Fruit fly (Drosophila melanogaster) whole organism, embryonic: ENCODE data around the gene P5cr-2.

Experiments
- Adf1 ChIP-seq: fragments of 200-800 bp; sonication (Bioruptor generic); IDR thresholded peaks from 2 replicates; pipeline ENCODE4 v1.3.6; 2022; ENCODE audit warnings: missing biosample characterization, missing genetic modification characterization
- Awh ChIP-seq: fragments of 200-800 bp; sonication (Bioruptor generic); IDR thresholded peaks from 2 replicates; pipeline ENCODE4, ENCODE4 v1.3.6; 2022; ENCODE audit warnings: missing biosample characterization, missing genetic modification characterization
- CG10209 ChIP-seq: fragments of 200-800 bp; sonication (Bioruptor generic); optimal IDR thresholded peaks from 3 replicates; lab custom pipeline; 2017; ENCODE audit warnings: missing biosample characterization, mild to moderate bottlenecking, missing genetic modification characterization, missing genetic modification reagents
- CG1024 ChIP-seq: fragments of 200-800 bp; sonication (Bioruptor generic); IDR thresholded peaks from 2 replicates; pipeline ENCODE4 v1.3.6; 2022; ENCODE audit warnings: missing biosample characterization, missing genetic modification characterization
- CG10274 ChIP-seq: fragments of 200-800 bp; sonication (Bioruptor generic); optimal IDR thresholded peaks from 3 replicates; lab custom pipeline; 2017; ENCODE audit warnings: missing biosample characterization, mild to moderate bottlenecking, missing genetic modification characterization
- CG10543 ChIP-seq: fragments of 200-800 bp; sonication (Bioruptor generic); optimal IDR thresholded peaks from 3 replicates; lab custom pipeline; 2017; ENCODE audit warnings: missing biosample characterization, mild to moderate bottlenecking, missing genetic modification characterization, moderate library complexity
- CG11398 ChIP-seq: fragments of 200-800 bp; sonication (Bioruptor generic); optimal IDR thresholded peaks from 2 replicates; lab custom pipeline; 2016; ENCODE audit warnings: missing biosample characterization, missing genetic modification characterization
- CG11695 ChIP-seq: fragments of 200-800 bp; sonication (Bioruptor generic); IDR thresholded peaks from 3 replicates; pipeline ENCODE4 v1.3.6; 2022; ENCODE audit warnings: missing biosample characterization, missing genetic modification characterization
- CG12769 ChIP-seq: fragments of 200-800 bp; sonication (Bioruptor generic); optimal IDR thresholded peaks from 2 replicates; lab custom pipeline; 2019; ENCODE audit warnings: missing biosample characterization, mild to moderate bottlenecking, missing genetic modification characterization, moderate library complexity
- CG17385 ChIP-seq: fragments of 200-800 bp; sonication (Bioruptor generic); optimal IDR thresholded peaks from 3 replicates; lab custom pipeline; 2018; ENCODE audit warnings: missing biosample characterization, mild to moderate bottlenecking, missing genetic modification characterization
- CG18476 ChIP-seq: fragments of 200-800 bp; sonication (Bioruptor generic); optimal IDR thresholded peaks from 2 replicates; lab custom pipeline; 2016; ENCODE audit warnings: missing biosample characterization, mild to moderate bottlenecking, missing genetic modification characterization
- CG2202 ChIP-seq: fragments of 200-800 bp; sonication (Bioruptor generic); optimal IDR thresholded peaks from 2 replicates; lab custom pipeline; 2018; ENCODE audit warnings: missing biosample characterization, mild to moderate bottlenecking, missing genetic modification characterization
- CG3847 ChIP-seq: fragments of 200-800 bp; sonication (Bioruptor generic); IDR thresholded peaks from 2 replicates; pipeline ENCODE4 v1.3.6; 2022; ENCODE audit warnings: missing biosample characterization, missing genetic modification characterization
- CG42726 ChIP-seq: fragments of 200-800 bp; sonication (Bioruptor generic); IDR thresholded peaks from 2 replicates; pipeline ENCODE4 v1.3.6; 2022; ENCODE audit warnings: missing biosample characterization, missing genetic modification characterization; ENCODE audit not compliant: partially characterized antibody
- CG4854 ChIP-seq: fragments of 200-800 bp; sonication (Bioruptor generic); optimal IDR thresholded peaks from 2 replicates; lab custom pipeline; 2016; ENCODE audit warnings: missing biosample characterization, missing genetic modification characterization, inconsistent platforms
- CG6254 ChIP-seq: fragments of 200-800 bp; sonication (Bioruptor generic); optimal IDR thresholded peaks from 3 replicates; lab custom pipeline; 2017; ENCODE audit warnings: mild to moderate bottlenecking, missing biosample characterization, missing genetic modification reagents, missing genetic modification characterization
- CG6654 ChIP-seq: fragments of 200-800 bp; sonication (Bioruptor generic); optimal IDR thresholded peaks from 2 replicates; lab custom pipeline; 2017; ENCODE audit warnings: missing biosample characterization, mild to moderate bottlenecking, missing genetic modification characterization
- CG6765 ChIP-seq: fragments of 200-800 bp; sonication (Bioruptor generic); optimal IDR thresholded peaks from 3 replicates; lab custom pipeline; 2017; ENCODE audit warnings: missing biosample characterization, mild to moderate bottlenecking, missing genetic modification characterization
- CG8290 ChIP-seq, 3 experiments: fragments of 200-800 bp; sonication (Bioruptor generic); optimal IDR thresholded peaks; 2 replicates each; lab custom pipeline; 2016 to 2019; ENCODE audit warnings: missing biosample characterization in 3 of 3, missing genetic modification characterization in 3 of 3, mild to moderate bottlenecking in 2 of 3, moderate library complexity in 1 of 3
- CHES-1-like ChIP-seq: fragments of 200-800 bp; sonication (Bioruptor generic); optimal IDR thresholded peaks from 2 replicates; lab custom pipeline; 2016; ENCODE audit warnings: missing biosample characterization, missing genetic modification characterization
- Chrac-16 ChIP-seq: fragments of 200-800 bp; sonication (Bioruptor generic); optimal IDR thresholded peaks from 3 replicates; lab custom pipeline; 2016; ENCODE audit warnings: missing biosample characterization, missing genetic modification characterization
- CoRest ChIP-seq: fragments of 200-800 bp; sonication (Bioruptor generic); optimal IDR thresholded peaks from 3 replicates; lab custom pipeline; 2018; ENCODE audit warnings: missing biosample characterization, mild to moderate bottlenecking, missing genetic modification characterization, moderate library complexity
- D19B ChIP-seq: fragments of 200-800 bp; sonication (Bioruptor generic); optimal IDR thresholded peaks from 2 replicates; lab custom pipeline; 2017; ENCODE audit warnings: missing biosample characterization, mild to moderate bottlenecking, missing genetic modification characterization
- Dll ChIP-seq: fragments of 200-800 bp; sonication (Bioruptor generic); IDR thresholded peaks from 4 replicates; pipeline ENCODE4 v1.3.6; 2022; ENCODE audit warnings: missing biosample characterization, missing genetic modification characterization; ENCODE audit not compliant: partially characterized antibody
- Dp ChIP-seq: fragments of 200-800 bp; sonication (Bioruptor generic); optimal IDR thresholded peaks from 2 replicates; lab custom pipeline; 2018; ENCODE audit warnings: missing biosample characterization, mild to moderate bottlenecking, missing genetic modification characterization, moderate library complexity
- Dref ChIP-seq: fragments of 200-800 bp; sonication (Bioruptor generic); IDR thresholded peaks from 2 replicates; pipeline ENCODE4 v1.3.6; 2022; ENCODE audit warnings: missing biosample characterization, missing genetic modification characterization
- E2f2 ChIP-seq: fragments of 200-800 bp; sonication (Bioruptor generic); IDR thresholded peaks from 2 replicates; pipeline ENCODE4 v1.3.6; 2022; ENCODE audit warnings: missing biosample characterization, missing genetic modification characterization
- Fer2 ChIP-seq: fragments of 200-800 bp; sonication (Bioruptor generic); optimal IDR thresholded peaks from 2 replicates; lab custom pipeline; 2018; ENCODE audit warnings: missing biosample characterization, mild to moderate bottlenecking, missing genetic modification characterization, moderate library complexity
- Fer3 ChIP-seq: fragments of 200-800 bp; sonication (Bioruptor generic); optimal IDR thresholded peaks from 2 replicates; lab custom pipeline; 2018; ENCODE audit warnings: missing biosample characterization, mild to moderate bottlenecking, missing genetic modification characterization, moderate library complexity
- Meics ChIP-seq: fragments of 200-800 bp; sonication (Bioruptor generic); optimal IDR thresholded peaks from 2 replicates; lab custom pipeline; 2017; ENCODE audit warnings: missing biosample characterization, mild to moderate bottlenecking, missing genetic modification characterization
- Mrtf ChIP-seq: fragments of 200-800 bp; sonication (Bioruptor generic); IDR thresholded peaks from 3 replicates; pipeline ENCODE4 v1.3.6; 2022; ENCODE audit warnings: missing biosample characterization, missing genetic modification characterization
- Ravus ChIP-seq: fragments of 200-800 bp; sonication (Bioruptor generic); IDR thresholded peaks from 2 replicates; pipeline ENCODE4 v1.3.6; 2022; ENCODE audit warnings: missing biosample characterization, missing genetic modification characterization
- Sox100B ChIP-seq: fragments of 200-800 bp; sonication (Bioruptor generic); optimal IDR thresholded peaks from 3 replicates; lab custom pipeline; 2018; ENCODE audit warnings: missing biosample characterization, mild to moderate bottlenecking, missing genetic modification characterization
- Sry-β ChIP-seq: fragments of 200-800 bp; sonication (Bioruptor generic); optimal IDR thresholded peaks from 2 replicates; lab custom pipeline; 2018; ENCODE audit warnings: missing biosample characterization, mild to moderate bottlenecking, missing genetic modification characterization, moderate library complexity
- ac ChIP-seq: fragments of 200-800 bp; sonication (Bioruptor generic); optimal IDR thresholded peaks from 3 replicates; lab custom pipeline; 2017; ENCODE audit warnings: missing biosample characterization, mild to moderate bottlenecking, missing genetic modification characterization
- al ChIP-seq: fragments of 200-800 bp; sonication (Bioruptor generic); IDR thresholded peaks from 2 replicates; pipeline ENCODE4 v1.3.6; 2022; ENCODE audit warnings: missing biosample characterization, missing genetic modification characterization
- ash1 ChIP-seq: fragments of 200-800 bp; sonication (Bioruptor generic); optimal IDR thresholded peaks from 2 replicates; lab custom pipeline; 2018; ENCODE audit warnings: missing biosample characterization, mild to moderate bottlenecking, missing genetic modification characterization
- cas ChIP-seq: fragments of 200-800 bp; sonication (Bioruptor generic); IDR thresholded peaks from 2 replicates; pipeline ENCODE4 v1.3.6; 2022; ENCODE audit warnings: missing biosample characterization, missing genetic modification characterization
- croc ChIP-seq: fragments of 200-800 bp; sonication (Bioruptor generic); conservative IDR thresholded peaks from 3 replicates; pipeline ENCODE4 v1.3.6; 2022; ENCODE audit warnings: missing biosample characterization, missing genetic modification characterization
- da ChIP-seq: fragments of 200-800 bp; sonication (Bioruptor generic); optimal IDR thresholded peaks from 2 replicates; lab custom pipeline; 2016; ENCODE audit warnings: missing biosample characterization, missing genetic modification characterization
- dpn ChIP-seq, 2 experiments: fragments of 200-800 bp; sonication (Bioruptor generic); optimal IDR thresholded peaks; 3 replicates each; lab custom pipeline; 2016; ENCODE audit warnings: missing biosample characterization in 2 of 2, missing genetic modification characterization in 2 of 2
- grau ChIP-seq: fragments of 200-800 bp; optimal IDR thresholded peaks from 3 replicates; lab custom pipeline; 2019; ENCODE audit warnings: missing biosample characterization, mild to moderate bottlenecking, missing genetic modification characterization, moderate library complexity
- gro ChIP-seq: fragments of 200-800 bp; sonication (Bioruptor generic); optimal IDR thresholded peaks from 2 replicates; lab custom pipeline; 2016; ENCODE audit warnings: missing biosample characterization, missing genetic modification characterization
- gsb ChIP-seq: fragments of 200-800 bp; sonication (Bioruptor generic); IDR thresholded peaks from 2 replicates; pipeline ENCODE4 v1.3.6; 2022; ENCODE audit warnings: missing biosample characterization, missing genetic modification characterization
- hth ChIP-seq: fragments of >200 bp; optimal IDR thresholded peaks from 2 replicates; lab custom pipeline; 2017; ENCODE audit warnings: inconsistent platforms
- phol ChIP-seq: fragments of 200-800 bp; sonication (Bioruptor generic); optimal IDR thresholded peaks from 3 replicates; lab custom pipeline; 2018; ENCODE audit warnings: missing biosample characterization, mild to moderate bottlenecking, missing genetic modification characterization, moderate library complexity
- sisA ChIP-seq: fragments of 200-800 bp; sonication (Bioruptor generic); IDR thresholded peaks from 2 replicates; pipeline ENCODE4 v1.3.6; 2022; ENCODE audit warnings: missing biosample characterization, missing genetic modification characterization
- sr ChIP-seq: fragments of 200-800 bp; sonication (Bioruptor generic); IDR thresholded peaks from 3 replicates; pipeline ENCODE4 v1.3.6; 2022; ENCODE audit warnings: missing biosample characterization, missing genetic modification characterization
- ttk ChIP-seq: fragments of 200-800 bp; sonication (Bioruptor generic); IDR thresholded peaks from 2 replicates; pipeline ENCODE4 v2.1.2; 2022; ENCODE audit warnings: missing biosample characterization, missing genetic modification characterization

The P5cr-2 gene

DNA sequence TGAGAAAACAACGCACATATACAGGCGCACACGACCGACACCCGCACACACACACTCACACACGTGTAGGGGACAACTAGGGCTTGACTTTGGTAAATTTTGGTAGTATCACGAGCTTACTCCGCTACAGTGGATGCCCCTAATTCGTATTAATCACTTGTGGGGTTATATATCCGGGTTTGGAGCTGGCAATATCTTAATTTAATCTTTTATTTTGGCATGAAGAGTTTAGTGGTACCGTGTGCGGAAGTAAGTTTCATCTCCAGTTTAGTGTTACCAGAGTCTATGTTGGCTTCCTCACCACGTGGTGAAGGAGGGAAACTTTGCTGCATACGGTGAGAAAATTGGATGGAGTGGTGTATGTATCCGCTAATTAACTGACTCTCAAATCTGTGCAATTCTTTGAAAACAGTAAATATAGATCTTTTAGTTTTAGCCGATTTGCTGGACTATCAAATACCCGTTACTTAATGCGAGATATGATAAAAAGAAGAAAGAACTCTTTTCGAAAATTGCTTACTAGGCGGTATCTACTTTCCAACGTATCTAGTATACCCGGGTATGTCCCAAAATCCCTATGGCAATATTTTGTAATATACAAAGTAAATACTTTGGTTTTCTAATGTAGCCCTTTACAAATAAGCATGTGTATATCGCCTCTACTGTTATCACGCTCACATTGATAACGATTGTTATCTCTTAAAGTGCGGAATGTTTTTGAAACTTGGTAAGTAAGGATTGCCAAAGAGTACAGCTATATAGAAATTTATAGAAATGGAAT, at the start of gene P5cr-2, which contains the start of gene CG5823 (continued):
- TF ChIP-seq da (GFP tag; lab: Kevin White, UChicago), result peak; percentile 46
- TF ChIP-seq grau, result no peak
- no peak for TF ChIP-seq gsb
- TF ChIP-seq croc (GFP tag; lab: Robert Waterston, UW), result no peak
- TF ChIP-seq Sry-β, result no peak
- peak; percentile 75 for TF ChIP-seq CG10209 (GFP tag; lab: Kevin White, UChicago)
- TF ChIP-seq sr (GFP tag; lab: Robert Waterston, UW), result no peak
- TF ChIP-seq CG3847 (GFP tag; lab: Robert Waterston, UW), result peak; percentile 57; the same call in 1 of the 2 replicates
- TF ChIP-seq CG18476 (GFP tag; lab: Kevin White, UChicago), result no peak
- TF ChIP-seq CG12769 (tag; lab: Kevin White, UChicago), result peak; percentile 70
- TF ChIP-seq Meics (GFP tag; lab: Kevin White, UChicago), result no peak
- TF ChIP-seq CoRest (tag; lab: Kevin White, UChicago), result peak; percentile 24
- TF ChIP-seq Dp, result peak; percentile 66
- peak; percentile 70 for TF ChIP-seq D19B (GFP tag; lab: Kevin White, UChicago)
- TF ChIP-seq dpn (GFP tag; optimal IDR thresholded peaks at IDR 0.05; lab: Kevin White, UChicago), result peak; percentile 18 to 42
- TF ChIP-seq Dref (GFP tag; lab: Robert Waterston, UW), result peak; percentile 51
- TF ChIP-seq Sox100B, result peak; percentile 54
- TF ChIP-seq ac, result no peak
- peak; percentile 45 for TF ChIP-seq CG4854 (GFP tag; lab: Kevin White, UChicago)
- TF ChIP-seq CG10543 (GFP tag; lab: Kevin White, UChicago), result peak; percentile 15
- TF ChIP-seq Awh (GFP tag; lab: Robert Waterston, UW), result no peak
- peak; percentile 79 for TF ChIP-seq CG11398 (GFP tag; lab: Kevin White, UChicago)
- no peak for TF ChIP-seq CG11695
- TF ChIP-seq CG8290 (GFP tag; optimal IDR thresholded peaks at IDR 0.05; lab: Kevin White, UChicago), result peak; percentile 7
- peak; percentile 76 to 79 for TF ChIP-seq CG8290 (tag; optimal IDR thresholded peaks at IDR 0.05; lab: Kevin White, UChicago)
- no peak for TF ChIP-seq hth (lab: Kevin White, UChicago)
- 0 out of 2 replicates have a peak, but pooled peaks have one; percentile 11 for TF ChIP-seq Adf1 (GFP tag; lab: Robert Waterston, UW)
- TF ChIP-seq CG6765, result peak; percentile 9
- no peak for TF ChIP-seq Chrac-16 (GFP tag; lab: Kevin White, UChicago)
- 0 out of 2 replicates have a peak, but pooled peaks have one; percentile 13 for TF ChIP-seq sisA
- TF ChIP-seq gro (GFP tag; lab: Kevin White, UChicago), result peak; percentile 17
- no peak for TF ChIP-seq ttk (GFP tag; lab: Robert Waterston, UW)
- TF ChIP-seq CG42726, result 0 out of 2 replicates have a peak, but pooled peaks have one; percentile 14
- peak; percentile 63 for TF ChIP-seq phol (tag; lab: Kevin White, UChicago)
- peak; percentile 45 for TF ChIP-seq ash1 (GFP tag; lab: Kevin White, UChicago)
- no peak for TF ChIP-seq Fer3
- no peak for TF ChIP-seq cas
- TF ChIP-seq CG2202 (tag; lab: Kevin White, UChicago), result peak; percentile 68
- 0 out of 2 replicates have a peak, but pooled peaks have one; percentile 10 for TF ChIP-seq al (GFP tag; lab: Robert Waterston, UW)
- TF ChIP-seq Mrtf (GFP tag; lab: Robert Waterston, UW), result no peak
- peak; percentile 52; the same call in 1 of the 2 replicates for TF ChIP-seq CG1024 (GFP tag; lab: Robert Waterston, UW)
- no peak for TF ChIP-seq Fer2 (tag; lab: Kevin White, UChicago)
- peak; percentile 53 for TF ChIP-seq CG17385 (GFP tag; lab: Kevin White, UChicago)
- TF ChIP-seq CG6654 (GFP tag; lab: Kevin White, UChicago), result no peak
- TF ChIP-seq CHES-1-like (GFP tag; lab: Kevin White, UChicago), result peak; percentile 73
- TF ChIP-seq E2f2 (GFP tag; lab: Robert Waterston, UW), result peak; percentile 80
- TF ChIP-seq CG10274 (GFP tag; lab: Kevin White, UChicago), result no peak
- TF ChIP-seq Dll (GFP tag; lab: Robert Waterston, UW), result peak; percentile 61; the same call in 2 of the 4 replicates
- peak; percentile 20 for TF ChIP-seq CG6254 (GFP tag; lab: Kevin White, UChicago)
- no peak for TF ChIP-seq Ravus (GFP tag; lab: Robert Waterston, UW)
